Fruit fly (Drosophila melanogaster) whole organism, embryonic: ENCODE data around the gene Cpsf5.
A peak's percentile ranks its signal among the peaks of the same experiment; 100 is the strongest.

ENCODE experiments used
- Atf3 ChIP-seq: fragments of 200-800 bp; sonication (Bioruptor generic); optimal IDR thresholded peaks from 3 replicates; lab custom pipeline; 2016; ENCODE audit warnings: missing biosample characterization, missing genetic modification characterization
- Awh ChIP-seq: fragments of 200-800 bp; sonication (Bioruptor generic); IDR thresholded peaks from 2 replicates; pipeline ENCODE4, ENCODE4 v1.3.6; 2022; ENCODE audit warnings: missing biosample characterization, missing genetic modification characterization
- CG10147 ChIP-seq: fragments of 200-800 bp; sonication (Bioruptor generic); optimal IDR thresholded peaks from 2 replicates; lab custom pipeline; 2019; ENCODE audit warnings: missing biosample characterization, mild to moderate bottlenecking, missing genetic modification characterization, moderate library complexity
- CG1024 ChIP-seq: fragments of 200-800 bp; sonication (Bioruptor generic); IDR thresholded peaks from 2 replicates; pipeline ENCODE4 v1.3.6; 2022; ENCODE audit warnings: missing biosample characterization, missing genetic modification characterization
- CG10462 ChIP-seq: fragments of 200-800 bp; sonication (Bioruptor generic); optimal IDR thresholded peaks from 2 replicates; lab custom pipeline; 2016; ENCODE audit warnings: missing biosample characterization, missing genetic modification characterization
- CG10654 ChIP-seq: fragments of 200-800 bp; sonication (Bioruptor generic); optimal IDR thresholded peaks from 2 replicates; lab custom pipeline; 2016; ENCODE audit warnings: missing biosample characterization, missing genetic modification characterization
- CG11723 ChIP-seq: fragments of 200-800 bp; sonication (Bioruptor generic); optimal IDR thresholded peaks from 2 replicates; lab custom pipeline; 2017; ENCODE audit warnings: missing biosample characterization, mild to moderate bottlenecking, missing genetic modification characterization
- CG15696 ChIP-seq: fragments of 200-800 bp; sonication (Bioruptor generic); optimal IDR thresholded peaks from 2 replicates; lab custom pipeline; 2019; ENCODE audit warnings: missing biosample characterization, mild to moderate bottlenecking, missing genetic modification characterization, moderate library complexity
- CG1602 ChIP-seq: fragments of 200-800 bp; sonication (Bioruptor generic); optimal IDR thresholded peaks from 3 replicates; lab custom pipeline; 2016; ENCODE audit warnings: missing biosample characterization, missing genetic modification characterization
- CG16779 ChIP-seq: fragments of 200-800 bp; sonication (Bioruptor generic); IDR thresholded peaks from 2 replicates; pipeline ENCODE4 v1.3.6; 2022; ENCODE audit warnings: missing biosample characterization, missing genetic modification characterization
- CG32772 ChIP-seq: fragments of 200-800 bp; sonication (Bioruptor generic); IDR thresholded peaks from 2 replicates; pipeline ENCODE4 v1.3.6; 2022; ENCODE audit warnings: missing biosample characterization, missing genetic modification characterization
- CG33213 ChIP-seq: fragments of 200-800 bp; sonication (Bioruptor generic); optimal IDR thresholded peaks from 3 replicates; lab custom pipeline; 2016; ENCODE audit warnings: missing biosample characterization, missing genetic modification characterization
- CG34224 ChIP-seq: fragments of 200-800 bp; sonication (Bioruptor generic); IDR thresholded peaks from 3 replicates; pipeline ENCODE4 v1.3.6; 2022; ENCODE audit warnings: missing biosample characterization, missing genetic modification characterization; ENCODE audit not compliant: partially characterized antibody
- CG4282 ChIP-seq: fragments of 200-800 bp; sonication (Bioruptor generic); optimal IDR thresholded peaks from 2 replicates; lab custom pipeline; 2016; ENCODE audit warnings: missing biosample characterization, missing genetic modification characterization
- CG9727 ChIP-seq: fragments of 200-800 bp; sonication (Bioruptor generic); optimal IDR thresholded peaks from 3 replicates; lab custom pipeline; 2017; ENCODE audit warnings: missing biosample characterization, mild to moderate bottlenecking, missing genetic modification characterization
- D19A ChIP-seq: fragments of 200-800 bp; optimal IDR thresholded peaks from 3 replicates; lab custom pipeline; 2019; ENCODE audit warnings: missing biosample characterization, mild to moderate bottlenecking, missing genetic modification characterization, moderate library complexity
- Dad ChIP-seq: fragments of 200-800 bp; sonication (Bioruptor generic); optimal IDR thresholded peaks from 3 replicates; lab custom pipeline; 2016; ENCODE audit warnings: missing biosample characterization, missing genetic modification characterization
- Eip74EF ChIP-seq, 2 experiments: fragments of 200-800 bp in 1 of 2; fragments of >200 bp in 1 of 2; sonication (Bioruptor generic) in 1 of 2; optimal IDR thresholded peaks; 2 replicates each; lab custom pipeline; 2017 to 2019; ENCODE audit warnings: missing biosample characterization in 2 of 2, missing genetic modification characterization in 2 of 2, mild to moderate bottlenecking in 1 of 2, moderate library complexity in 1 of 2
- Elba2 ChIP-seq: fragments of 200-800 bp; sonication (Bioruptor generic); optimal IDR thresholded peaks from 3 replicates; lab custom pipeline; 2016; ENCODE audit warnings: missing biosample characterization, missing genetic modification characterization
- H15 ChIP-seq: fragments of 200-800 bp; sonication (Bioruptor generic); IDR thresholded peaks from 3 replicates; pipeline ENCODE4 v1.3.6; 2022; ENCODE audit warnings: missing biosample characterization, missing genetic modification characterization
- HLH4C ChIP-seq: fragments of 200-800 bp; sonication (Bioruptor generic); IDR thresholded peaks from 3 replicates; pipeline ENCODE4 v1.3.6; 2022; ENCODE audit warnings: missing biosample characterization, missing genetic modification characterization; ENCODE audit not compliant: partially characterized antibody
- Lhr ChIP-seq: fragments of 200-800 bp; sonication (Bioruptor generic); optimal IDR thresholded peaks from 3 replicates; lab custom pipeline; 2017; ENCODE audit warnings: mild to moderate bottlenecking, missing biosample characterization, missing genetic modification reagents, missing genetic modification characterization
- MTF-1 ChIP-seq: fragments of 200-800 bp; sonication (Bioruptor generic); optimal IDR thresholded peaks from 2 replicates; lab custom pipeline; 2018; ENCODE audit warnings: missing biosample characterization, mild to moderate bottlenecking, missing genetic modification characterization, borderline replicate concordance
- Neu2 ChIP-seq: fragments of 200-800 bp; sonication (Bioruptor generic); optimal IDR thresholded peaks from 3 replicates; lab custom pipeline; 2016; ENCODE audit warnings: missing biosample characterization, missing genetic modification characterization, borderline replicate concordance
- Nf-YB ChIP-seq: fragments of 200-800 bp; sonication (Bioruptor generic); optimal IDR thresholded peaks from 3 replicates; lab custom pipeline; 2019; ENCODE audit warnings: missing biosample characterization, mild to moderate bottlenecking, missing genetic modification characterization, moderate library complexity
- Oaz ChIP-seq: fragments of 200-800 bp; sonication (Bioruptor generic); IDR thresholded peaks from 2 replicates; pipeline ENCODE4 v1.3.6; 2022; ENCODE audit warnings: missing biosample characterization, missing genetic modification characterization
- Rfx ChIP-seq: fragments of 200-800 bp; sonication (Bioruptor generic); IDR thresholded peaks from 2 replicates; pipeline ENCODE4 v1.3.6; 2022; ENCODE audit warnings: missing biosample characterization, missing genetic modification characterization
- Rx ChIP-seq: fragments of 200-800 bp; sonication (Bioruptor generic); IDR thresholded peaks from 2 replicates; pipeline ENCODE4 v1.3.6; 2022; ENCODE audit warnings: missing biosample characterization, missing genetic modification characterization
- Sin3A ChIP-seq: fragments of >200 bp; optimal IDR thresholded peaks from 2 replicates; lab custom pipeline; 2018
- Sox100B ChIP-seq: fragments of 200-800 bp; sonication (Bioruptor generic); optimal IDR thresholded peaks from 3 replicates; lab custom pipeline; 2018; ENCODE audit warnings: missing biosample characterization, mild to moderate bottlenecking, missing genetic modification characterization
- ase ChIP-seq: fragments of 200-800 bp; sonication (Bioruptor generic); IDR thresholded peaks from 3 replicates; pipeline ENCODE4 v1.3.6; 2022; ENCODE audit warnings: missing biosample characterization, missing genetic modification characterization
- btn ChIP-seq: fragments of 200-800 bp; sonication (Bioruptor generic); optimal IDR thresholded peaks from 2 replicates; lab custom pipeline; 2016; ENCODE audit warnings: missing biosample characterization, missing genetic modification characterization
- dati ChIP-seq: fragments of 200-800 bp; sonication (Bioruptor generic); IDR thresholded peaks from 2 replicates; pipeline ENCODE4 v1.3.6; 2022; ENCODE audit warnings: missing biosample characterization, missing genetic modification characterization
- dmrt11E ChIP-seq: fragments of 200-800 bp; sonication (Bioruptor generic); optimal IDR thresholded peaks from 3 replicates; lab custom pipeline; 2018; ENCODE audit warnings: missing biosample characterization, mild to moderate bottlenecking, missing genetic modification characterization, moderate library complexity
- emc ChIP-seq: fragments of 200-800 bp; sonication (Bioruptor generic); optimal IDR thresholded peaks from 2 replicates; lab custom pipeline; 2016; ENCODE audit warnings: missing biosample characterization, missing genetic modification characterization
- exex ChIP-seq: fragments of 200-800 bp; sonication (Bioruptor generic); optimal IDR thresholded peaks from 4 replicates; lab custom pipeline; 2018; ENCODE audit warnings: missing biosample characterization, mild to moderate bottlenecking, missing genetic modification characterization, moderate library complexity
- fd96Cb ChIP-seq: fragments of 200-800 bp; sonication (Bioruptor generic); optimal IDR thresholded peaks from 2 replicates; lab custom pipeline; 2018; ENCODE audit warnings: missing biosample characterization, mild to moderate bottlenecking, missing genetic modification characterization, moderate library complexity
- grn ChIP-seq: fragments of 200-800 bp; sonication (Bioruptor generic); optimal IDR thresholded peaks from 3 replicates; lab custom pipeline; 2017; ENCODE audit warnings: missing biosample characterization, missing genetic modification characterization
- her ChIP-seq: fragments of 200-800 bp; sonication (Bioruptor generic); optimal IDR thresholded peaks from 2 replicates; lab custom pipeline; 2016; ENCODE audit warnings: missing biosample characterization, missing genetic modification characterization
- nmo ChIP-seq: fragments of 200-800 bp; sonication (Bioruptor generic); optimal IDR thresholded peaks from 2 replicates; lab custom pipeline; 2018; ENCODE audit warnings: missing biosample characterization, mild to moderate bottlenecking, missing genetic modification characterization, moderate library complexity
- nom ChIP-seq: fragments of 200-800 bp; sonication (Bioruptor generic); optimal IDR thresholded peaks from 2 replicates; lab custom pipeline; 2017; ENCODE audit warnings: missing biosample characterization, missing genetic modification characterization, mild to moderate bottlenecking, moderate library complexity, missing genetic modification reagents
- pb ChIP-seq: fragments of 200-800 bp; sonication (Bioruptor generic); optimal IDR thresholded peaks from 3 replicates; lab custom pipeline; 2016; ENCODE audit warnings: missing biosample characterization, missing genetic modification characterization
- pho ChIP-seq: fragments of 200-800 bp; sonication (Bioruptor generic); optimal IDR thresholded peaks from 2 replicates; lab custom pipeline; 2016; ENCODE audit warnings: missing biosample characterization, missing genetic modification characterization
- psq ChIP-seq: fragments of 200-800 bp; sonication (Bioruptor generic); optimal IDR thresholded peaks from 2 replicates; lab custom pipeline; 2017; ENCODE audit warnings: missing biosample characterization, missing genetic modification characterization
- seq ChIP-seq: fragments of 200-800 bp; sonication (Bioruptor generic); IDR thresholded peaks from 2 replicates; pipeline ENCODE4 v1.3.6; 2022; ENCODE audit warnings: missing biosample characterization, missing genetic modification characterization
- sr ChIP-seq: fragments of 200-800 bp; sonication (Bioruptor generic); IDR thresholded peaks from 3 replicates; pipeline ENCODE4 v1.3.6; 2022; ENCODE audit warnings: missing biosample characterization, missing genetic modification characterization
- sug ChIP-seq: fragments of 200-800 bp; optimal IDR thresholded peaks from 2 replicates; lab custom pipeline; 2019; ENCODE audit warnings: missing biosample characterization, mild to moderate bottlenecking, missing genetic modification characterization, moderate library complexity
- tup ChIP-seq: fragments of 200-800 bp; sonication (Bioruptor generic); optimal IDR thresholded peaks from 2 replicates; lab custom pipeline; 2016; ENCODE audit warnings: missing biosample characterization, mild to moderate bottlenecking, missing genetic modification characterization, moderate library complexity
- zen ChIP-seq: fragments of 200-800 bp; sonication (Bioruptor generic); optimal IDR thresholded peaks from 3 replicates; lab custom pipeline; 2018; ENCODE audit warnings: missing biosample characterization, mild to moderate bottlenecking, missing genetic modification characterization, moderate library complexity

Cpsf5 gene

dm6 chr3L:9410754-9411423, at the start of gene Cpsf5, which contains the start of gene CG4022:
Gene Cpsf5 (plus strand): TSS chr3L:9411038.
Gene CG4022 (minus strand): TSS chr3L:9410832.
- peak; percentile 31 for TF ChIP-seq pb (GFP tag; lab: Kevin White, UChicago)
- TF ChIP-seq Lhr (GFP tag; lab: Kevin White, UChicago) = peak; percentile 80
- peak; percentile 62; the same call in 1 of the 2 replicates for TF ChIP-seq Awh (GFP tag; lab: Robert Waterston, UW)
- peak; percentile 77 for TF ChIP-seq exex (tag; lab: Kevin White, UChicago)
- TF ChIP-seq H15 (GFP tag; lab: Robert Waterston, UW) = peak; percentile 69; the same call in 2 of the 3 replicates
- no peak for TF ChIP-seq psq (GFP tag; lab: Kevin White, UChicago)
- peak; percentile 77 for TF ChIP-seq Sin3A (lab: Kevin White, UChicago)
- peak; percentile 80 for TF ChIP-seq Oaz (GFP tag; lab: Robert Waterston, UW)
- TF ChIP-seq CG4282 (GFP tag; lab: Kevin White, UChicago) = no peak
- TF ChIP-seq CG11723 = peak; percentile 52
- TF ChIP-seq CG10654 = peak; percentile 80
- peak; percentile 91 for TF ChIP-seq nmo (GFP tag; lab: Kevin White, UChicago)
- peak; percentile 70 for TF ChIP-seq Nf-YB
- peak; percentile 66 for TF ChIP-seq CG1024 (GFP tag; lab: Robert Waterston, UW)
- peak; percentile 67 for TF ChIP-seq CG10462 (GFP tag; lab: Kevin White, UChicago)
- TF ChIP-seq dati (GFP tag; lab: Robert Waterston, UW) = peak; percentile 25; the same call in 1 of the 2 replicates
- TF ChIP-seq sr = 0 out of 3 replicates have a peak, but pooled peaks have one; percentile 17
- TF ChIP-seq tup (GFP tag; lab: Kevin White, UChicago) = peak; percentile 41
- no peak for TF ChIP-seq Neu2
- TF ChIP-seq her (GFP tag; lab: Kevin White, UChicago) = no peak
- TF ChIP-seq Dad (GFP tag; lab: Kevin White, UChicago) = peak; percentile 34
- no peak for TF ChIP-seq CG34224 (GFP tag; lab: Robert Waterston, UW)
- peak; percentile 28 for TF ChIP-seq nom
- TF ChIP-seq Atf3 (GFP tag; lab: Kevin White, UChicago) = peak; percentile 36
- peak; percentile 52 for TF ChIP-seq CG33213
- TF ChIP-seq CG9727 (GFP tag; lab: Kevin White, UChicago) = peak; percentile 84
- TF ChIP-seq grn (GFP tag; lab: Kevin White, UChicago) = peak; percentile 35
- TF ChIP-seq MTF-1 (GFP tag; lab: Kevin White, UChicago) = no peak
- TF ChIP-seq D19A (tag; lab: Kevin White, UChicago) = peak; percentile 52
- TF ChIP-seq emc (GFP tag; lab: Kevin White, UChicago) = peak; percentile 27
- peak; percentile 86 for TF ChIP-seq zen (tag; lab: Kevin White, UChicago)
- peak; percentile 38; the same call in 1 of the 2 replicates for TF ChIP-seq Rx
- peak; percentile 73; the same call in 2 of the 3 replicates for TF ChIP-seq ase (GFP tag; lab: Robert Waterston, UW)
- peak; percentile 68 for TF ChIP-seq fd96Cb (tag; lab: Kevin White, UChicago)
- peak in 1 of 2 experiments; percentile 36 for TF ChIP-seq Eip74EF (GFP tag; optimal IDR thresholded peaks at IDR 0.05; lab: Kevin White, UChicago)
- TF ChIP-seq CG32772 = peak; percentile 79
- no peak for TF ChIP-seq btn (GFP tag; lab: Kevin White, UChicago)
- peak; percentile 74 for TF ChIP-seq seq (GFP tag; lab: Robert Waterston, UW)
- TF ChIP-seq CG1602 (GFP tag; lab: Kevin White, UChicago) = peak; percentile 73
- TF ChIP-seq Rfx (GFP tag; lab: Robert Waterston, UW) = peak; percentile 88
- no peak for TF ChIP-seq CG16779 (GFP tag; lab: Robert Waterston, UW)
- TF ChIP-seq dmrt11E = peak; percentile 86
- peak; percentile 67 for TF ChIP-seq pho (GFP tag; lab: Kevin White, UChicago)
- peak; percentile 89 for TF ChIP-seq sug
- TF ChIP-seq CG10147 (GFP tag; lab: Kevin White, UChicago) = peak; percentile 71
- peak; percentile 85 for TF ChIP-seq CG15696 (tag; lab: Kevin White, UChicago)
- TF ChIP-seq HLH4C (GFP tag; lab: Robert Waterston, UW) = peak; percentile 41; the same call in 1 of the 3 replicates
- TF ChIP-seq Elba2 (GFP tag; lab: Kevin White, UChicago) = peak; percentile 63
- TF ChIP-seq Sox100B (GFP tag; lab: Kevin White, UChicago) = peak; percentile 71
